Worm (Caenorhabditis elegans) whole organism, late embryonic: ENCODE data around the gene ddx-23.
A peak's percentile ranks its signal among the peaks of the same experiment; 100 is the strongest.

Experiments used
- C08G9.2 ChIP-seq: sonication (generic microtip); optimal IDR thresholded peaks from 2 replicates; lab custom pipeline; 2016; ENCODE audit warnings: mild to moderate bottlenecking, missing genetic modification characterization, moderate library complexity, missing compliant biosample characterization
- C38D4.7 ChIP-seq: fragments of 200-800 bp; sonication (Bioruptor generic); optimal IDR thresholded peaks from 2 replicates; lab custom pipeline; 2018; ENCODE audit warnings: mild to moderate bottlenecking, missing genetic modification characterization, moderate library complexity, missing compliant biosample characterization
- F13H6.1 ChIP-seq: sonication (generic microtip); optimal IDR thresholded peaks from 2 replicates; lab custom pipeline; 2016; ENCODE audit warnings: missing genetic modification characterization, missing compliant biosample characterization
- K02D7.2 ChIP-seq: sonication (generic microtip); optimal IDR thresholded peaks from 2 replicates; lab custom pipeline; 2017; ENCODE audit warnings: mild to moderate bottlenecking, missing genetic modification characterization, missing compliant biosample characterization
- K09A11.1 ChIP-seq: sonication (generic microtip); optimal IDR thresholded peaks from 2 replicates; lab custom pipeline; 2017; ENCODE audit warnings: antibody characterized with exemption, mild to moderate bottlenecking, missing genetic modification characterization, missing compliant biosample characterization; ENCODE audit not compliant: insufficient read depth
- T23F11.4 ChIP-seq: fragments of 200-800 bp; sonication (Bioruptor generic); optimal IDR thresholded peaks from 2 replicates; lab custom pipeline; 2018; ENCODE audit warnings: mild to moderate bottlenecking, missing genetic modification characterization, missing compliant biosample characterization
- Y22D7AL.16 ChIP-seq: sonication (generic microtip); optimal IDR thresholded peaks from 2 replicates; lab custom pipeline; 2016; ENCODE audit warnings: missing genetic modification characterization, missing compliant biosample characterization
- ama-1 ChIP-seq: fragments of 150-350 bp; optimal IDR thresholded peaks from 2 replicates; lab custom pipeline; 2014
- ceh-18 ChIP-seq: sonication (generic microtip); optimal IDR thresholded peaks from 2 replicates; lab custom pipeline; 2016; ENCODE audit warnings: missing genetic modification characterization, missing compliant biosample characterization
- ceh-22 ChIP-seq: sonication (generic microtip); optimal IDR thresholded peaks from 2 replicates; lab custom pipeline; 2017; ENCODE audit warnings: missing biosample characterization, missing genetic modification characterization
- ceh-30 ChIP-seq: fragments of 150-350 bp; optimal IDR thresholded peaks from 2 replicates; lab custom pipeline; 2014; ENCODE audit warnings: missing biosample characterization, missing genetic modification characterization
- ceh-45 ChIP-seq: fragments of 200-800 bp; sonication (Bioruptor generic); IDR thresholded peaks from 2 replicates; pipeline ENCODE4 v1.3.6; 2022; ENCODE audit warnings: missing genetic modification reagents, missing genetic modification characterization, missing compliant biosample characterization
- ceh-9 ChIP-seq: sonication (generic microtip); optimal IDR thresholded peaks from 2 replicates; lab custom pipeline; 2016; ENCODE audit warnings: mild to moderate bottlenecking, missing genetic modification characterization, inconsistent platforms, missing compliant biosample characterization
- elt-2 ChIP-seq: sonication (generic microtip); optimal IDR thresholded peaks from 2 replicates; lab custom pipeline; 2016; ENCODE audit warnings: missing genetic modification reagents, missing genetic modification characterization, missing compliant biosample characterization
- ets-4 ChIP-seq: sonication (generic microtip); optimal IDR thresholded peaks from 2 replicates; lab custom pipeline; 2016; ENCODE audit warnings: missing genetic modification characterization, missing compliant biosample characterization
- fax-1 ChIP-seq: sonication (generic microtip); optimal IDR thresholded peaks from 2 replicates; lab custom pipeline; 2016; ENCODE audit warnings: missing genotype, missing genetic modification characterization, missing compliant biosample characterization
- gmeb-2 ChIP-seq: sonication (generic microtip); optimal IDR thresholded peaks from 2 replicates; lab custom pipeline; 2016; ENCODE audit warnings: missing genetic modification characterization, inconsistent platforms, missing compliant biosample characterization
- hlh-30 ChIP-seq: sonication (generic microtip); optimal IDR thresholded peaks from 2 replicates; lab custom pipeline; 2017; ENCODE audit warnings: antibody characterized with exemption, missing genetic modification characterization, missing compliant biosample characterization; ENCODE audit not compliant: insufficient read depth
- hlh-6 ChIP-seq: sonication (generic microtip); optimal IDR thresholded peaks from 2 replicates; lab custom pipeline; 2016; ENCODE audit warnings: missing genotype, missing genetic modification characterization, missing compliant biosample characterization
- hlh-8 ChIP-seq: sonication (generic microtip); optimal IDR thresholded peaks from 2 replicates; lab custom pipeline; 2016; ENCODE audit warnings: missing genotype, missing genetic modification characterization, missing compliant biosample characterization
- lim-6 ChIP-seq: sonication (generic microtip); optimal IDR thresholded peaks from 2 replicates; lab custom pipeline; 2016; ENCODE audit warnings: missing genetic modification characterization, missing compliant biosample characterization
- madf-2 ChIP-seq: sonication (generic microtip); optimal IDR thresholded peaks from 2 replicates; lab custom pipeline; 2017; ENCODE audit warnings: missing genetic modification characterization, missing compliant biosample characterization
- nfya-1 ChIP-seq: sonication (generic microtip); optimal IDR thresholded peaks from 2 replicates; lab custom pipeline; 2017; ENCODE audit warnings: missing genetic modification characterization, mild to moderate bottlenecking, missing compliant biosample characterization, antibody characterized with exemption, moderate library complexity
- odd-2 ChIP-seq: sonication (generic microtip); optimal IDR thresholded peaks from 2 replicates; lab custom pipeline; 2017; ENCODE audit warnings: antibody characterized with exemption, mild to moderate bottlenecking, missing genetic modification characterization, missing compliant biosample characterization
- pag-3 ChIP-seq: sonication (generic microtip); optimal IDR thresholded peaks from 2 replicates; lab custom pipeline; 2016; ENCODE audit warnings: missing compliant biosample characterization, missing genetic modification characterization, borderline replicate concordance
- pha-4 ChIP-seq: fragments of 150-350 bp; optimal IDR thresholded peaks from 2 replicates; lab custom pipeline; 2018; ENCODE audit warnings: missing biosample characterization, missing genetic modification reagents, missing genetic modification characterization
- pros-1 ChIP-seq: fragments of 150-350 bp; optimal IDR thresholded peaks from 2 replicates; lab custom pipeline; 2014; ENCODE audit warnings: missing biosample characterization, missing genetic modification reagents, missing genetic modification characterization
- ref-2 ChIP-seq: sonication (generic microtip); optimal IDR thresholded peaks from 2 replicates; lab custom pipeline; 2016; ENCODE audit warnings: missing genetic modification characterization, missing compliant biosample characterization
- rnt-1 ChIP-seq: sonication (generic microtip); optimal IDR thresholded peaks from 2 replicates; lab custom pipeline; 2016; ENCODE audit warnings: missing genetic modification characterization, missing compliant biosample characterization
- sdc-2 ChIP-seq: sonication (generic microtip); optimal IDR thresholded peaks from 2 replicates; lab custom pipeline; 2016; ENCODE audit warnings: missing genotype, missing genetic modification characterization, missing compliant biosample characterization
- ttx-3 ChIP-seq: sonication (generic microtip); optimal IDR thresholded peaks from 2 replicates; lab custom pipeline; 2016; ENCODE audit warnings: missing genetic modification reagents, missing genetic modification characterization, missing compliant biosample characterization
- unc-55 ChIP-seq: sonication (generic microtip); optimal IDR thresholded peaks from 2 replicates; lab custom pipeline; 2017; ENCODE audit warnings: missing biosample characterization, missing genetic modification reagents, missing genetic modification characterization
- ztf-16 ChIP-seq: sonication (generic microtip); optimal IDR thresholded peaks from 2 replicates; lab custom pipeline; 2017; ENCODE audit warnings: missing genetic modification characterization, missing compliant biosample characterization

Gene ddx-23

ce11 chrIII:5840277-5840676, 12.8 kb downstream of the ddx-23 start:
- TF ChIP-seq ttx-3 (tag; lab: Kevin White, UChicago) (no peak), sdc-2 (tag; lab: Kevin White, UChicago) (peak; percentile 0), ref-2 (tag; lab: Kevin White, UChicago) (no peak), odd-2 (no peak), C08G9.2 (tag; lab: Kevin White, UChicago) (no peak)

- TF ChIP-seq gmeb-2 (tag; lab: Kevin White, UChicago) (no peak), F13H6.1 (tag; lab: Kevin White, UChicago) (no peak), ceh-18 (tag; lab: Kevin White, UChicago) (no peak), unc-55 (GFP tag; lab: Kevin White, UChicago) (no peak)
Measured at ce11 chrIII:5839598-5839997, 13.5 kb downstream of the ddx-23 start.

ce11 chrIII:5839147-5839546, 13.9 kb downstream of the ddx-23 start:
- TF ChIP-seq lim-6 (tag; lab: Kevin White, UChicago) (no peak), ama-1 (lab: Kevin White, UChicago) (no peak), pros-1 (tag; lab: Kevin White, UChicago) (no peak), gmeb-2 (tag; lab: Kevin White, UChicago) (no peak), elt-2 (tag; lab: Kevin White, UChicago) (peak; percentile 23)

- TF ChIP-seq ets-4 (tag; lab: Kevin White, UChicago): peak; percentile 13
- TF ChIP-seq ceh-18 (tag; lab: Kevin White, UChicago): peak; percentile 39
- peak; percentile 9 for TF ChIP-seq rnt-1 (tag; lab: Kevin White, UChicago)
- no peak for TF ChIP-seq pha-4 (tag; lab: Kevin White, UChicago)
- no peak for TF ChIP-seq K09A11.1 (tag; lab: Kevin White, UChicago)
- TF ChIP-seq ztf-16 (tag; lab: Kevin White, UChicago): no peak
- TF ChIP-seq ceh-45: no peak
- peak; percentile 14 for TF ChIP-seq unc-55 (GFP tag; lab: Kevin White, UChicago)
- no peak for TF ChIP-seq K02D7.2
Measured at ce11 chrIII:5838159-5839046, 14.7 kb downstream of the ddx-23 start.

- TF ChIP-seq ceh-9 (tag; lab: Kevin White, UChicago) (no peak), madf-2 (tag; lab: Kevin White, UChicago) (no peak), T23F11.4 (GFP tag; lab: Kevin White, UChicago) (no peak), lim-6 (tag; lab: Kevin White, UChicago) (no peak), ceh-30 (tag; lab: Kevin White, UChicago) (no peak), pag-3 (tag; lab: Kevin White, UChicago) (no peak), sdc-2 (tag; lab: Kevin White, UChicago) (peak; percentile 7), C38D4.7 (GFP tag; lab: Kevin White, UChicago) (peak; percentile 18), K09A11.1 (tag; lab: Kevin White, UChicago) (no peak), ref-2 (tag; lab: Kevin White, UChicago) (no peak), nfya-1 (tag; lab: Kevin White, UChicago) (peak; percentile 4), hlh-6 (tag; lab: Kevin White, UChicago) (no peak), fax-1 (tag; lab: Kevin White, UChicago) (no peak), hlh-8 (tag; lab: Kevin White, UChicago) (no peak), gmeb-2 (tag; lab: Kevin White, UChicago) (no peak), ceh-22 (tag; lab: Kevin White, UChicago) (no peak), odd-2 (no peak), hlh-30 (tag; lab: Kevin White, UChicago) (no peak), Y22D7AL.16 (no peak)
Measured at ce11 chrIII:5836816-5837215, 16.3 kb downstream of the ddx-23 start, which contains the start of gene W04D12.1. Gene W04D12.1, plus strand, starts transcription at chrIII:5836926.
